Worm (Caenorhabditis elegans) whole organism, mixed stage, embryonic: ENCODE measurements around the gene C17E7.9.

Experiments used
- elt-1 ChIP-seq: sonication (generic microtip); optimal IDR thresholded peaks from 2 replicates; lab custom pipeline; 2017; ENCODE audit warnings: missing genetic modification characterization, mild to moderate bottlenecking, missing compliant biosample characterization, antibody characterized with exemption, moderate library complexity, borderline replicate concordance; ENCODE audit not compliant: insufficient read depth
- elt-3 ChIP-seq: fragments of 150-350 bp; optimal IDR thresholded peaks from 2 replicates; lab custom pipeline; 2014; ENCODE audit warnings: missing biosample characterization, missing genetic modification characterization
- lsy-2 ChIP-seq: fragments of 150-350 bp; optimal IDR thresholded peaks from 2 replicates; lab custom pipeline; 2014; ENCODE audit warnings: missing biosample characterization, missing genetic modification characterization
- nhr-237 ChIP-seq: fragments of 150-350 bp; optimal IDR thresholded peaks from 2 replicates; lab custom pipeline; 2014; ENCODE audit warnings: missing biosample characterization, missing genetic modification characterization
- nhr-76 ChIP-seq: sonication (generic microtip); optimal IDR thresholded peaks from 2 replicates; lab custom pipeline; 2017; ENCODE audit warnings: missing biosample characterization, missing genetic modification characterization
- pha-4 ChIP-seq: fragments of 150-350 bp; optimal IDR thresholded peaks from 2 replicates; lab custom pipeline; 2018; ENCODE audit warnings: missing biosample characterization, missing genetic modification reagents, missing genetic modification characterization
- snpc-4 ChIP-seq: fragments of 150-350 bp; optimal IDR thresholded peaks from 2 replicates; lab custom pipeline; 2014; ENCODE audit warnings: missing biosample characterization, missing genetic modification characterization
- unc-62 ChIP-seq: fragments of 150-350 bp; optimal IDR thresholded peaks from 2 replicates; lab custom pipeline; 2014; ENCODE audit warnings: missing biosample characterization, missing genetic modification reagents, missing genetic modification characterization
- zip-8 ChIP-seq: fragments of 150-350 bp; optimal IDR thresholded peaks from 2 replicates; lab custom pipeline; 2014; ENCODE audit warnings: missing biosample characterization, missing genetic modification characterization
- ztf-11 ChIP-seq: fragments of 150-350 bp; optimal IDR thresholded peaks from 2 replicates; lab custom pipeline; 2014; ENCODE audit warnings: missing biosample characterization, missing genetic modification characterization

- no peak for TF ChIP-seq snpc-4
- TF ChIP-seq ztf-11 (tag; lab: Kevin White, UChicago): no peak
- no peak for TF ChIP-seq lsy-2 (tag; lab: Kevin White, UChicago)
- TF ChIP-seq unc-62 (GFP tag; lab: Kevin White, UChicago): no peak
- TF ChIP-seq pha-4 (tag; lab: Kevin White, UChicago): no peak
- no peak for TF ChIP-seq nhr-76
- TF ChIP-seq nhr-237 (tag; lab: Kevin White, UChicago): no peak
- no peak for TF ChIP-seq elt-1 (tag; lab: Kevin White, UChicago)
- no peak for TF ChIP-seq zip-8
- TF ChIP-seq elt-3 (tag; lab: Kevin White, UChicago): no peak
Observed at ce11 chrV:3912472-3912871, 21.8 kb upstream of the C17E7.9 start, which contains the start of gene srx-68.
